Fruit fly (Drosophila melanogaster) whole organism, embryonic: ENCODE data around the gene osk.

Experiments
- B-H2 ChIP-seq: fragments of 200-800 bp; sonication (Bioruptor generic); optimal IDR thresholded peaks from 2 replicates; lab custom pipeline; 2018; ENCODE audit warnings: missing biosample characterization, mild to moderate bottlenecking, missing genetic modification characterization
- Bdp1 ChIP-seq: fragments of 200-800 bp; sonication (Bioruptor generic); optimal IDR thresholded peaks from 3 replicates; lab custom pipeline; 2016; ENCODE audit warnings: missing biosample characterization, missing genetic modification characterization
- CG11696 ChIP-seq: fragments of 200-800 bp; sonication (Bioruptor generic); IDR thresholded peaks from 2 replicates; pipeline ENCODE4 v1.3.6; 2022; ENCODE audit warnings: missing biosample characterization, missing genetic modification characterization
- CG12104 ChIP-seq: fragments of 200-800 bp; sonication (Bioruptor generic); optimal IDR thresholded peaks from 3 replicates; lab custom pipeline; 2016; ENCODE audit warnings: missing biosample characterization, missing genetic modification characterization
- CG12236 ChIP-seq: fragments of 200-800 bp; sonication (Bioruptor generic); optimal IDR thresholded peaks from 2 replicates; lab custom pipeline; 2016; ENCODE audit warnings: missing biosample characterization, missing genetic modification characterization
- CG13424 ChIP-seq: fragments of 200-800 bp; sonication (Bioruptor generic); optimal IDR thresholded peaks from 2 replicates; lab custom pipeline; 2019; ENCODE audit warnings: missing biosample characterization, mild to moderate bottlenecking, missing genetic modification characterization, moderate library complexity
- CG16813 ChIP-seq: fragments of 200-800 bp; sonication (Bioruptor generic); IDR thresholded peaks from 3 replicates; pipeline ENCODE4 v1.3.6; 2022; ENCODE audit warnings: missing biosample characterization, missing genetic modification characterization; ENCODE audit not compliant: partially characterized antibody
- CG17802 ChIP-seq: fragments of 200-800 bp; sonication (Bioruptor generic); optimal IDR thresholded peaks from 2 replicates; lab custom pipeline; 2018; ENCODE audit warnings: missing biosample characterization, mild to moderate bottlenecking, missing genetic modification characterization, moderate library complexity
- CG3726 ChIP-seq: fragments of 200-800 bp; sonication (Bioruptor generic); IDR thresholded peaks from 3 replicates; pipeline ENCODE4, ENCODE4 v1.3.6; 2022; ENCODE audit warnings: missing biosample characterization, missing genetic modification characterization
- CG3838 ChIP-seq: fragments of 200-800 bp; sonication (Bioruptor generic); optimal IDR thresholded peaks from 3 replicates; lab custom pipeline; 2016; ENCODE audit warnings: missing biosample characterization, missing genetic modification characterization
- CG43689 ChIP-seq: fragments of 200-800 bp; sonication (Bioruptor generic); IDR thresholded peaks from 2 replicates; pipeline ENCODE4 v1.3.6; 2022; ENCODE audit warnings: missing biosample characterization, missing genetic modification characterization
- CG4820 ChIP-seq: fragments of 200-800 bp; sonication (Bioruptor generic); optimal IDR thresholded peaks from 3 replicates; lab custom pipeline; 2016; ENCODE audit warnings: missing biosample characterization, missing genetic modification characterization
- CG6689 ChIP-seq: fragments of 200-800 bp; sonication (Bioruptor generic); IDR thresholded peaks from 2 replicates; pipeline ENCODE4 v1.3.6; 2022; ENCODE audit warnings: missing biosample characterization, missing genetic modification characterization
- CG7987 ChIP-seq: fragments of 200-800 bp; sonication (Bioruptor generic); optimal IDR thresholded peaks from 2 replicates; lab custom pipeline; 2018; ENCODE audit warnings: missing biosample characterization, mild to moderate bottlenecking, missing genetic modification characterization, moderate library complexity
- Dad ChIP-seq: fragments of 200-800 bp; sonication (Bioruptor generic); optimal IDR thresholded peaks from 3 replicates; lab custom pipeline; 2016; ENCODE audit warnings: missing biosample characterization, missing genetic modification characterization
- Doc3 ChIP-seq: fragments of 200-800 bp; sonication (Bioruptor generic); IDR thresholded peaks from 3 replicates; pipeline ENCODE4 v1.3.6; 2022; ENCODE audit warnings: missing biosample characterization, missing genetic modification characterization; ENCODE audit not compliant: partially characterized antibody
- Ets97D ChIP-seq: fragments of 200-800 bp; sonication (Bioruptor generic); optimal IDR thresholded peaks from 3 replicates; lab custom pipeline; 2016; ENCODE audit warnings: missing biosample characterization, missing genetic modification characterization
- Gsc ChIP-seq: fragments of 200-800 bp; sonication (Bioruptor generic); IDR thresholded peaks from 2 replicates; pipeline ENCODE4 v1.3.6; 2022; ENCODE audit warnings: missing biosample characterization, missing genetic modification characterization
- HmgZ ChIP-seq: fragments of 200-800 bp; sonication (Bioruptor generic); optimal IDR thresholded peaks from 2 replicates; lab custom pipeline; 2018; ENCODE audit warnings: missing biosample characterization, mild to moderate bottlenecking, missing genetic modification characterization
- MTF-1 ChIP-seq: fragments of 200-800 bp; sonication (Bioruptor generic); optimal IDR thresholded peaks from 2 replicates; lab custom pipeline; 2018; ENCODE audit warnings: missing biosample characterization, mild to moderate bottlenecking, missing genetic modification characterization, borderline replicate concordance
- NK7.1 ChIP-seq: fragments of 200-800 bp; sonication (Bioruptor generic); optimal IDR thresholded peaks from 3 replicates; lab custom pipeline; 2016; ENCODE audit warnings: missing biosample characterization, missing genetic modification characterization
- Oaz ChIP-seq: fragments of 200-800 bp; sonication (Bioruptor generic); IDR thresholded peaks from 2 replicates; pipeline ENCODE4 v1.3.6; 2022; ENCODE audit warnings: missing biosample characterization, missing genetic modification characterization
- Optix ChIP-seq: fragments of 200-800 bp; sonication (Bioruptor generic); IDR thresholded peaks from 3 replicates; pipeline ENCODE4 v1.3.6; 2022; ENCODE audit warnings: missing biosample characterization, missing genetic modification characterization
- Ravus ChIP-seq: fragments of 200-800 bp; sonication (Bioruptor generic); IDR thresholded peaks from 2 replicates; pipeline ENCODE4 v1.3.6; 2022; ENCODE audit warnings: missing biosample characterization, missing genetic modification characterization
- Rfx ChIP-seq: fragments of 200-800 bp; sonication (Bioruptor generic); IDR thresholded peaks from 2 replicates; pipeline ENCODE4 v1.3.6; 2022; ENCODE audit warnings: missing biosample characterization, missing genetic modification characterization
- Trl ChIP-seq, 3 experiments: fragments of >200 bp in 2 of 3; fragments of 200-800 bp in 1 of 3; sonication (Bioruptor generic) in 1 of 3; optimal IDR thresholded peaks; 2 replicates in 1 of 3; 3 replicates in 2 of 3; lab custom pipeline; 2016 to 2017; ENCODE audit warnings: missing biosample characterization in 1 of 3, missing genetic modification characterization in 1 of 3
- Vsx1 ChIP-seq: fragments of 200-800 bp; sonication (Bioruptor generic); optimal IDR thresholded peaks from 2 replicates; lab custom pipeline; 2017; ENCODE audit warnings: missing biosample characterization, mild to moderate bottlenecking, missing genetic modification characterization, missing genetic modification reagents
- btn ChIP-seq: fragments of 200-800 bp; sonication (Bioruptor generic); optimal IDR thresholded peaks from 2 replicates; lab custom pipeline; 2016; ENCODE audit warnings: missing biosample characterization, missing genetic modification characterization
- crc ChIP-seq: fragments of 200-800 bp; sonication (Bioruptor generic); optimal IDR thresholded peaks from 2 replicates; lab custom pipeline; 2016; ENCODE audit warnings: missing biosample characterization, missing genetic modification characterization
- da ChIP-seq: fragments of 200-800 bp; sonication (Bioruptor generic); optimal IDR thresholded peaks from 2 replicates; lab custom pipeline; 2016; ENCODE audit warnings: missing biosample characterization, missing genetic modification characterization
- dan ChIP-seq: fragments of 200-800 bp; sonication (Bioruptor generic); IDR thresholded peaks from 2 replicates; pipeline ENCODE4 v1.3.6; 2022; ENCODE audit warnings: missing biosample characterization, missing genetic modification characterization
- ems ChIP-seq: fragments of 200-800 bp; sonication (Bioruptor generic); optimal IDR thresholded peaks from 3 replicates; lab custom pipeline; 2016; ENCODE audit warnings: missing biosample characterization, missing genetic modification characterization
- gfzf ChIP-seq: fragments of 200-800 bp; sonication (Bioruptor generic); optimal IDR thresholded peaks from 2 replicates; lab custom pipeline; 2016; ENCODE audit warnings: missing biosample characterization, mild to moderate bottlenecking, missing genetic modification characterization, moderate library complexity
- ind ChIP-seq: fragments of 200-800 bp; sonication (Bioruptor generic); optimal IDR thresholded peaks from 3 replicates; lab custom pipeline; 2016; ENCODE audit warnings: missing biosample characterization, missing genetic modification characterization
- lov ChIP-seq, 2 experiments: fragments of 200-800 bp in 1 of 2; fragments of >200 bp in 1 of 2; sonication (Bioruptor generic) in 1 of 2; IDR thresholded peaks in 1 of 2; optimal IDR thresholded peaks in 1 of 2; 2 replicates in 1 of 2; 3 replicates in 1 of 2; pipeline versions ENCODE4 v1.3.6 to Lab custom; 2017 to 2022; ENCODE audit warnings: missing biosample characterization in 1 of 2, missing genetic modification characterization in 1 of 2
- nerfin-1 ChIP-seq: fragments of 200-800 bp; sonication (Bioruptor generic); optimal IDR thresholded peaks from 3 replicates; lab custom pipeline; 2019; ENCODE audit warnings: missing biosample characterization, mild to moderate bottlenecking, missing genetic modification characterization, moderate library complexity
- odd ChIP-seq: fragments of 200-800 bp; sonication (Bioruptor generic); optimal IDR thresholded peaks from 2 replicates; lab custom pipeline; 2017; ENCODE audit warnings: missing biosample characterization, mild to moderate bottlenecking, missing genetic modification characterization
- pan ChIP-seq, 4 experiments: fragments of >200 bp in 3 of 4; fragments of 200-800 bp in 1 of 4; sonication (Bioruptor generic) in 1 of 4; optimal IDR thresholded peaks in 3 of 4; IDR thresholded peaks in 1 of 4; 2 replicates each; pipeline versions ENCODE4 v1.3.6 to Lab custom; 2017 to 2022; ENCODE audit warnings: missing biosample characterization in 2 of 4, missing genetic modification characterization in 2 of 4, mixed read lengths in 1 of 4
- pfk ChIP-seq: fragments of 200-800 bp; sonication (Bioruptor generic); optimal IDR thresholded peaks from 2 replicates; lab custom pipeline; 2018; ENCODE audit warnings: missing biosample characterization, mild to moderate bottlenecking, missing genetic modification characterization, moderate library complexity
- pros ChIP-seq: fragments of 200-800 bp; sonication (Bioruptor generic); optimal IDR thresholded peaks from 3 replicates; lab custom pipeline; 2019; ENCODE audit warnings: missing biosample characterization, mild to moderate bottlenecking, missing genetic modification characterization, moderate library complexity
- psq ChIP-seq: fragments of 200-800 bp; sonication (Bioruptor generic); optimal IDR thresholded peaks from 2 replicates; lab custom pipeline; 2017; ENCODE audit warnings: missing biosample characterization, missing genetic modification characterization
- ranshi ChIP-seq: fragments of 200-800 bp; sonication (Bioruptor generic); IDR thresholded peaks from 2 replicates; pipeline ENCODE4 v1.3.6; 2022; ENCODE audit warnings: missing biosample characterization, missing genetic modification characterization
- rib ChIP-seq: fragments of 200-800 bp; sonication (Bioruptor generic); IDR thresholded peaks from 2 replicates; pipeline ENCODE4 v1.3.6; 2022; ENCODE audit warnings: missing biosample characterization, missing genetic modification characterization
- ro ChIP-seq: fragments of 200-800 bp; sonication (Bioruptor generic); IDR thresholded peaks from 2 replicates; pipeline ENCODE4 v1.3.6; 2022; ENCODE audit warnings: missing biosample characterization, missing genetic modification characterization
- sc ChIP-seq, 3 experiments: fragments of >200 bp in 2 of 3; fragments of 200-800 bp in 1 of 3; sonication (Bioruptor generic) in 1 of 3; optimal IDR thresholded peaks; 2 replicates in 2 of 3; 3 replicates in 1 of 3; lab custom pipeline; 2017; ENCODE audit warnings: mild to moderate bottlenecking in 1 of 3, missing biosample characterization in 1 of 3, missing genetic modification characterization in 1 of 3, missing genetic modification reagents in 1 of 3
- sob ChIP-seq: fragments of 200-800 bp; sonication (Bioruptor generic); IDR thresholded peaks from 2 replicates; pipeline ENCODE4 v1.3.6; 2022; ENCODE audit warnings: missing biosample characterization, missing genetic modification characterization
- toy ChIP-seq: fragments of 200-800 bp; sonication (Bioruptor generic); IDR thresholded peaks from 2 replicates; pipeline ENCODE4 v1.3.6; 2022; ENCODE audit warnings: missing biosample characterization, missing genetic modification characterization
- trem ChIP-seq: fragments of 200-800 bp; optimal IDR thresholded peaks from 3 replicates; lab custom pipeline; 2019; ENCODE audit warnings: missing biosample characterization, mild to moderate bottlenecking, missing genetic modification characterization, moderate library complexity
- trh ChIP-seq: fragments of 200-800 bp; sonication (Bioruptor generic); optimal IDR thresholded peaks from 2 replicates; lab custom pipeline; 2016; ENCODE audit warnings: missing biosample characterization, missing genetic modification characterization
- yki ChIP-seq: fragments of >200 bp; optimal IDR thresholded peaks from 3 replicates; lab custom pipeline; 2018

The osk gene

DNA sequence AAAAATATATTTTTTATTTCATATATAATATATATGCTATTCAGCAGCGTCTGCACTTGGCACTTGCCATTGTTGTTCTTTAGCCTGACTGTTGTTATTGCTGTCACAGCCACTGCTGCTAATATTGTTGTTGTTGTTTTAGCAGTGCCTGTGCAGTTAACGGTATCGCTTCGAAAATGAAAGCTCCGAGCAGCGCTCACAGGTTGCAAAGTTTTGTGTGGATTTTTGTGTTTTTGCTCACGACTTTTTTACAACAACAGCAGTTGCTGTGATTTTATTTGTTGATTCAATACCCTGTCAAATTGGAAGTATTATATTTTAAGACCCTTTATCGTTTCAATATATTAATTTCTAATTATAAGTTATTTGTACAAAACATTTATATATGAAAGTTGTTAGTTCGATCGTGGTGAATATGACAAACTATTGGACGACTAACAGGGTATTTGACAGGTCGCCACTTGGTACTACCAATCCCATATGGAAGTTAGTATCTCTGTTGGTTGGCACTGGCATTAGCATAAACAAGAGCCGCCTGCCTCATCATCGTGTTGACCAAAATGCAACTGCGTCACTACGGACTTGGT, 28.9 kb downstream of the osk start (continued):
- TF ChIP-seq Rfx, result no peak
- no peak for TF ChIP-seq pros (GFP tag; lab: Kevin White, UChicago)
- no peak for TF ChIP-seq lov (optimal IDR thresholded peaks at IDR 0.05; lab: Kevin White, UChicago)
- TF ChIP-seq lov (GFP tag; IDR thresholded peaks at IDR 0.05; lab: Robert Waterston, UW), result no peak
- TF ChIP-seq nerfin-1, result no peak
- no peak for TF ChIP-seq CG11696 (GFP tag; lab: Robert Waterston, UW)
- TF ChIP-seq Vsx1 (GFP tag; lab: Kevin White, UChicago), result no peak
- no peak for TF ChIP-seq Oaz (GFP tag; lab: Robert Waterston, UW)
- no peak for TF ChIP-seq ind (GFP tag; lab: Kevin White, UChicago)
- TF ChIP-seq Optix, result no peak; the same call in 2 of the 3 replicates
- TF ChIP-seq Bdp1 (GFP tag; lab: Kevin White, UChicago), result no peak
- TF ChIP-seq CG3726 (GFP tag; lab: Robert Waterston, UW), result 0 out of 3 replicates have a peak, but pooled peaks have one; percentile 32
- TF ChIP-seq CG4820, result no peak
- no peak for TF ChIP-seq CG7987 (GFP tag; lab: Kevin White, UChicago)
- TF ChIP-seq HmgZ, result no peak
- TF ChIP-seq ro, result no peak
- no peak for TF ChIP-seq da (GFP tag; lab: Kevin White, UChicago)
- TF ChIP-seq dan (GFP tag; lab: Robert Waterston, UW), result no peak
- no peak for TF ChIP-seq ems (GFP tag; lab: Kevin White, UChicago)
- TF ChIP-seq sc (optimal IDR thresholded peaks at IDR 0.05; lab: Kevin White, UChicago), result no peak
- peak; percentile 19 for TF ChIP-seq sc (GFP tag; optimal IDR thresholded peaks at IDR 0.05; lab: Kevin White, UChicago)
- TF ChIP-seq Doc3 (GFP tag; lab: Robert Waterston, UW), result no peak
- TF ChIP-seq Trl (optimal IDR thresholded peaks at IDR 0.05; lab: Kevin White, UChicago), result no peak
- no peak for TF ChIP-seq Trl (GFP tag; optimal IDR thresholded peaks at IDR 0.05; lab: Kevin White, UChicago)
- TF ChIP-seq NK7.1 (GFP tag; lab: Kevin White, UChicago), result no peak
- TF ChIP-seq CG16813 (GFP tag; lab: Robert Waterston, UW), result no peak
- TF ChIP-seq pan (optimal IDR thresholded peaks at IDR 0.05; lab: Kevin White, UChicago), result no peak
- TF ChIP-seq pan (GFP tag; optimal IDR thresholded peaks at IDR 0.05 in 1 of 2, IDR thresholded peaks at IDR 0.05 in 1 of 2), result peak in 1 of 2 experiments; percentile 67
- no peak for TF ChIP-seq toy (GFP tag; lab: Robert Waterston, UW)
- TF ChIP-seq CG13424 (tag; lab: Kevin White, UChicago), result peak; percentile 40
- no peak for TF ChIP-seq CG12104 (GFP tag; lab: Kevin White, UChicago)
- TF ChIP-seq pfk, result no peak
- no peak for TF ChIP-seq CG3838
- TF ChIP-seq odd (GFP tag; lab: Kevin White, UChicago), result no peak
- TF ChIP-seq Gsc (GFP tag; lab: Robert Waterston, UW), result no peak
- TF ChIP-seq rib (GFP tag; lab: Robert Waterston, UW), result no peak
- TF ChIP-seq crc, result no peak
- no peak for TF ChIP-seq psq (GFP tag; lab: Kevin White, UChicago)
- TF ChIP-seq sob, result no peak
- TF ChIP-seq B-H2 (GFP tag; lab: Kevin White, UChicago), result no peak
- TF ChIP-seq CG43689 (GFP tag; lab: Robert Waterston, UW), result no peak
- TF ChIP-seq MTF-1, result no peak
- no peak for TF ChIP-seq trem
- TF ChIP-seq Ravus (GFP tag; lab: Robert Waterston, UW), result no peak
- TF ChIP-seq CG12236, result no peak
- TF ChIP-seq trh (GFP tag; lab: Kevin White, UChicago), result no peak
- no peak for TF ChIP-seq Dad (GFP tag; lab: Kevin White, UChicago)
- no peak for TF ChIP-seq btn (GFP tag; lab: Kevin White, UChicago)
- no peak for TF ChIP-seq yki (lab: Kevin White, UChicago)
- TF ChIP-seq Ets97D, result no peak
- no peak for TF ChIP-seq ranshi
- 0 out of 2 replicates have a peak, but pooled peaks have one; percentile 19 for TF ChIP-seq CG6689
- no peak for TF ChIP-seq gfzf (GFP tag; lab: Kevin White, UChicago)
- no peak for TF ChIP-seq CG17802 (tag; lab: Kevin White, UChicago)
